Worm (Caenorhabditis elegans) whole organism, mixed stage, embryonic: ENCODE measurements around the gene mpst-2.

Experiments
- M03D4.4 ChIP-seq: sonication (generic microtip); optimal IDR thresholded peaks from 2 replicates; lab custom pipeline; 2017; ENCODE audit warnings: mild to moderate bottlenecking, missing genetic modification characterization, missing compliant biosample characterization
- bed-3 ChIP-seq: fragments of 200-800 bp; sonication (Bioruptor generic); optimal IDR thresholded peaks from 3 replicates; lab custom pipeline; 2018; ENCODE audit warnings: mild to moderate bottlenecking, missing genetic modification characterization, moderate library complexity, missing compliant biosample characterization
- blmp-1 ChIP-seq: fragments of 150-350 bp; optimal IDR thresholded peaks from 2 replicates; lab custom pipeline; 2014; ENCODE audit warnings: missing biosample characterization, missing genetic modification characterization
- ceh-43 ChIP-seq: fragments of 200-800 bp; sonication (Bioruptor generic); optimal IDR thresholded peaks from 2 replicates; lab custom pipeline; 2018; ENCODE audit warnings: mild to moderate bottlenecking, missing genetic modification characterization, moderate library complexity, missing compliant biosample characterization
- ceh-83 ChIP-seq: fragments of 200-800 bp; sonication (Bioruptor generic); optimal IDR thresholded peaks from 2 replicates; lab custom pipeline; 2018; ENCODE audit warnings: mild to moderate bottlenecking, missing genetic modification characterization, missing compliant biosample characterization
- ces-1 ChIP-seq: fragments of 150-350 bp; optimal IDR thresholded peaks from 2 replicates; lab custom pipeline; 2014; ENCODE audit warnings: missing biosample characterization, missing genetic modification reagents, missing genetic modification characterization
- cnd-1 ChIP-seq: fragments of 200-800 bp; sonication (Bioruptor generic); optimal IDR thresholded peaks from 2 replicates; lab custom pipeline; 2018; ENCODE audit warnings: mild to moderate bottlenecking, missing genetic modification characterization, missing compliant biosample characterization
- elt-1 ChIP-seq: sonication (generic microtip); optimal IDR thresholded peaks from 2 replicates; lab custom pipeline; 2017; ENCODE audit warnings: missing genetic modification characterization, mild to moderate bottlenecking, missing compliant biosample characterization, antibody characterized with exemption, moderate library complexity, borderline replicate concordance; ENCODE audit not compliant: insufficient read depth
- elt-3 ChIP-seq: fragments of 150-350 bp; optimal IDR thresholded peaks from 2 replicates; lab custom pipeline; 2014; ENCODE audit warnings: missing biosample characterization, missing genetic modification characterization
- flh-1 ChIP-seq: fragments of 200-800 bp; sonication (Bioruptor generic); optimal IDR thresholded peaks from 2 replicates; lab custom pipeline; 2018; ENCODE audit warnings: mild to moderate bottlenecking, missing genetic modification characterization, moderate library complexity, missing compliant biosample characterization
- hlh-1 ChIP-seq: fragments of 150-350 bp; optimal IDR thresholded peaks from 2 replicates; lab custom pipeline; 2014; ENCODE audit warnings: missing biosample characterization, missing genetic modification reagents, missing genetic modification characterization
- lsy-2 ChIP-seq: fragments of 150-350 bp; optimal IDR thresholded peaks from 2 replicates; lab custom pipeline; 2014; ENCODE audit warnings: missing biosample characterization, missing genetic modification characterization
- mab-5 ChIP-seq: fragments of 150-350 bp; optimal IDR thresholded peaks from 2 replicates; lab custom pipeline; 2014; ENCODE audit warnings: missing biosample characterization, missing genetic modification characterization
- mep-1 ChIP-seq: fragments of 150-350 bp; optimal IDR thresholded peaks from 2 replicates; lab custom pipeline; 2017; ENCODE audit warnings: missing biosample characterization, missing genetic modification reagents, missing genetic modification characterization, inconsistent platforms
- mls-2 ChIP-seq: sonication (generic microtip); optimal IDR thresholded peaks from 2 replicates; lab custom pipeline; 2016; ENCODE audit warnings: mild to moderate bottlenecking, missing genetic modification characterization, moderate library complexity, missing compliant biosample characterization
- nhr-12 ChIP-seq: fragments of 150-350 bp; optimal IDR thresholded peaks from 2 replicates; lab custom pipeline; 2014; ENCODE audit warnings: missing biosample characterization, missing genetic modification characterization
- nhr-2 ChIP-seq: fragments of 150-350 bp; optimal IDR thresholded peaks from 2 replicates; lab custom pipeline; 2014; ENCODE audit warnings: missing biosample characterization, missing genetic modification characterization
- nhr-237 ChIP-seq: fragments of 150-350 bp; optimal IDR thresholded peaks from 2 replicates; lab custom pipeline; 2014; ENCODE audit warnings: missing biosample characterization, missing genetic modification characterization
- nhr-76 ChIP-seq: sonication (generic microtip); optimal IDR thresholded peaks from 2 replicates; lab custom pipeline; 2017; ENCODE audit warnings: missing biosample characterization, missing genetic modification characterization
- sem-2 ChIP-seq: fragments of 200-800 bp; sonication (Bioruptor generic); optimal IDR thresholded peaks from 2 replicates; lab custom pipeline; 2018; ENCODE audit warnings: mild to moderate bottlenecking, missing genetic modification characterization, missing compliant biosample characterization
- snpc-4 ChIP-seq: fragments of 150-350 bp; optimal IDR thresholded peaks from 2 replicates; lab custom pipeline; 2014; ENCODE audit warnings: missing biosample characterization, missing genetic modification characterization
- tbx-8 ChIP-seq: fragments of 200-800 bp; sonication (Bioruptor generic); optimal IDR thresholded peaks from 2 replicates; lab custom pipeline; 2018; ENCODE audit warnings: mild to moderate bottlenecking, missing genetic modification characterization, moderate library complexity, missing compliant biosample characterization
- unc-120 ChIP-seq: sonication (generic microtip); optimal IDR thresholded peaks from 2 replicates; lab custom pipeline; 2017; ENCODE audit warnings: missing genetic modification characterization, missing compliant biosample characterization; ENCODE audit not compliant: poor library complexity, severe bottlenecking
- unc-39 ChIP-seq: fragments of 150-350 bp; optimal IDR thresholded peaks from 2 replicates; lab custom pipeline; 2014; ENCODE audit warnings: missing biosample characterization, missing genetic modification characterization
- unc-62 ChIP-seq: fragments of 150-350 bp; optimal IDR thresholded peaks from 2 replicates; lab custom pipeline; 2014; ENCODE audit warnings: missing biosample characterization, missing genetic modification reagents, missing genetic modification characterization
- zip-8 ChIP-seq: fragments of 150-350 bp; optimal IDR thresholded peaks from 2 replicates; lab custom pipeline; 2014; ENCODE audit warnings: missing biosample characterization, missing genetic modification characterization
- ztf-11 ChIP-seq: fragments of 150-350 bp; optimal IDR thresholded peaks from 2 replicates; lab custom pipeline; 2014; ENCODE audit warnings: missing biosample characterization, missing genetic modification characterization

Gene mpst-2

DNA sequence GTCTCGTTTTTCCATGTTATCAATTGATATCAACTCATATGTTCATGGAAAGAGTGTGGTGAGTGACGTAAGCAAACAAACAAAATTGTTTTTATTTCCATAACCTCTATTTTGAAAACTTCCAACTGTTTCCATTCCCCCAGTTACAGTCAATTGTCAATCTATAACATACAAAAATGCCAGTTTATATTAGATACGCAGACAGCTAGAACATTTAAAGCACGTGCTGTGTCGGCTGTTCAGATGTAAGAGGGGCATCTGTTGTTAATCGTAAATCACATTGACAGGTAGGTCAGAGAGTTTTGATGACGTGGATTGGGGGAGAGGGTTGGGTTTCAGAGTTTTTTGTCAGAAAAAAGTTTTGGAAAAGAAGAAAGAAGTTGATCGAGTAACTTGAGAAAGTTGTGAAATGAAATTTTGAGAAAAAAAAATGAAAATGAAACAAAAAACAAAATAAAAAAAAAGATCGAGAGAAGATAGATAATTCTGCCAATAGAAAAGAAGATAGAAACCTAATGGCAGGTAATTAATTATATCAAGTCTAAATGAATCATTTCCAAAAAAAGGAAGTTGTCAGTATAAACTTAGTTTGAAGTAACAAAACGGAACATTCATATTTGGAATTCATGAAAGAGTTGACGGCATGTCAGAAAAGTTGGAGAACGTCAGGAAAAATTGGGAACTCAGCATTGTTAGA, 44.6 kb downstream of the mpst-2 start:
- TF ChIP-seq unc-39 (tag; lab: Kevin White, UChicago) (no peak), nhr-237 (tag; lab: Kevin White, UChicago) (no peak), elt-3 (tag; lab: Kevin White, UChicago) (no peak), hlh-1 (tag; lab: Kevin White, UChicago) (peak; percentile 99), unc-120 (peak; percentile 4), ztf-11 (tag; lab: Kevin White, UChicago) (no peak), blmp-1 (tag; lab: Kevin White, UChicago) (no peak), flh-1 (no peak), tbx-8 (GFP tag; lab: Kevin White, UChicago) (no peak), ceh-83 (GFP tag; lab: Kevin White, UChicago) (no peak), sem-2 (GFP tag; lab: Kevin White, UChicago) (no peak), zip-8 (tag; lab: Kevin White, UChicago) (no peak), nhr-2 (peak; percentile 26), cnd-1 (tag; lab: Kevin White, UChicago) (no peak), unc-62 (GFP tag; lab: Kevin White, UChicago) (peak; percentile 98), ceh-43 (GFP tag; lab: Kevin White, UChicago) (no peak), bed-3 (no peak), elt-1 (tag; lab: Kevin White, UChicago) (no peak), mab-5 (tag; lab: Kevin White, UChicago) (peak; percentile 59), nhr-12 (tag; lab: Kevin White, UChicago) (no peak), mls-2 (tag; lab: Kevin White, UChicago) (no peak), ces-1 (GFP tag; lab: Kevin White, UChicago) (no peak), lsy-2 (tag; lab: Kevin White, UChicago) (no peak)

DNA sequence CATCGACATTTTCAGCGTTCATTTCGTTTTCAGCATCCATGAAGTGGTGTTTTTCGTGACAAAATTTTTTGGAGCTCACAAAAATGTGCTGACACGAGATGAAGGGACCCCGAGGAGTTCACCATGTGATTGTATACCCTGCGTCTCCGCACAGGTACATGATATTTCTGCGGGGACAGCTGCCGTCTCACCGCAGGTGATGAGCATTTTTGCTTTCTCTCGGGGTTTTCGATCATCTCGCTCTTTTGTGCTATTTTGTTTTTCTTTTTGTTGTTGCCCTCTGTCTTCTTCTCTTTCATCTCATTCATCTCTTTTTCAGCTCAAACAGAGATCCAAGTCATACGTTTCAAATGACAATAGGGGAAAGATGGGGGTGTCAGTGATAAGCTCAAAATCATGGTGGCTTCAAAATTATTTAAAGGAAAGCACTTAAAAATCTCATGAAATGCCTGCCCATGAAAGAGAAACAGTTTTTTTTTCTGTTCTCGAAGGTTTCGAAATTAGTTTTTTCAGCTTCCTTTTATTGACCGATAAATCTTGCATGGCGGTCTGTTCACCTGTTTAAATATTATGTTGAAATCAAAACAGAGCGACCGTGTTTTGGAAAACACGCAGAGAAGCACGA, 45.9 kb downstream of the mpst-2 start, which contains the start of gene ret-1:
Gene ret-1, minus strand, starts transcription at position 123 of the 625 bp plus-strand sequence.
- TF ChIP-seq blmp-1 (tag; lab: Kevin White, UChicago) (no peak), hlh-1 (tag; lab: Kevin White, UChicago) (peak; percentile 96), unc-62 (GFP tag; lab: Kevin White, UChicago) (peak; percentile 73), sem-2 (GFP tag; lab: Kevin White, UChicago) (no peak), unc-120 (peak; percentile 69)

DNA sequence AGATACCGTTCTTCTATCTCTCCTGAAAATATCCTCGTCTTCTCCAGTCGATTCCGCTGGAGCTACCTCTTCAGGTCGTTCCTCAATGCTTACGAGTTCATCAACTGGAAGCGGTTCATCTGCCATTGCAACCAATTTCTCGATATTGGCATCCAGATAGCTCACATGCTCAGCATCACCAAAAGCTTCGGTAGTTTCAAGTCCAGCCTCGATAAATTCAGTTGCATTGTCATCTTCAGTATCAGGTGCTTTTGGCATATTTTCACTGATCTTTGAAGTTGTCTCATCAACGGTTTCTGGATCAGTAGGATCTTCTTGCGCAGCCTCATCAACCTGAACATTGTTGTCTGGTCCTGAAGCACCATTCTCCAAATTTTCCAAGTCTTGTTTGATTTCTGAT, 51.6 kb downstream of the mpst-2 start:
- TF ChIP-seq M03D4.4 (tag; lab: Kevin White, UChicago), result no peak
- TF ChIP-seq nhr-12 (tag; lab: Kevin White, UChicago), result no peak
- TF ChIP-seq unc-62 (GFP tag; lab: Kevin White, UChicago), result no peak
- TF ChIP-seq ces-1 (GFP tag; lab: Kevin White, UChicago), result no peak
- TF ChIP-seq mls-2 (tag; lab: Kevin White, UChicago), result no peak
- no peak for TF ChIP-seq lsy-2 (tag; lab: Kevin White, UChicago)
- TF ChIP-seq snpc-4, result no peak
- no peak for TF ChIP-seq hlh-1 (tag; lab: Kevin White, UChicago)
- no peak for TF ChIP-seq flh-1
- no peak for TF ChIP-seq mab-5 (tag; lab: Kevin White, UChicago)
- TF ChIP-seq ceh-83 (GFP tag; lab: Kevin White, UChicago), result no peak
- no peak for TF ChIP-seq tbx-8 (GFP tag; lab: Kevin White, UChicago)
- TF ChIP-seq mep-1, result no peak
- TF ChIP-seq unc-120, result no peak
- no peak for TF ChIP-seq cnd-1 (tag; lab: Kevin White, UChicago)
- no peak for TF ChIP-seq nhr-76 (tag; lab: Kevin White, UChicago)
